Fruit fly (Drosophila melanogaster): ENCODE data around the gene CG14395.
A peak's percentile ranks its signal among the peaks of the same experiment; 100 is the strongest.

CG14395 gene

dm6 chr3R:12694742-12695141 is 32.1 kb downstream of the CG14395 start, which contains the start of the genes CG14391 and NijC:
Gene CG14391 (minus strand): TSS chr3R:12694842.
Gene NijC (plus strand): TSS chr3R:12695129.
- TF ChIP-seq sage (GFP tag; optimal IDR thresholded peaks at IDR 0.05) (no peak), OdsH (GFP tag; optimal IDR thresholded peaks at IDR 0.05) (no peak), Mio (GFP tag; optimal IDR thresholded peaks at IDR 0.05) (no peak), ey (GFP tag; optimal IDR thresholded peaks at IDR 0.05) (no peak), CG32264 (GFP tag; optimal IDR thresholded peaks at IDR 0.05) (no peak), Hr78 (GFP tag; optimal IDR thresholded peaks at IDR 0.05) (no peak), fru (GFP tag; optimal IDR thresholded peaks at IDR 0.05) (no peak), foxo (GFP tag; optimal IDR thresholded peaks at IDR 0.05) (no peak)

- TF ChIP-seq jim (GFP tag; optimal IDR thresholded peaks at IDR 0.05) (no peak), Mio (GFP tag; optimal IDR thresholded peaks at IDR 0.05) (no peak), usp (GFP tag; optimal IDR thresholded peaks at IDR 0.05) (no peak), pan (optimal IDR thresholded peaks at IDR 0.05) (no peak)
These were observed 34.4 kb downstream of the CG14395 start, which contains the start of gene Past1 for dm6 chr3R:12697022-12697421. Gene Past1 (plus strand): TSS chr3R:12697322.

dm6 chr3R:12697571-12698039 is 35.0 kb downstream of the CG14395 start:
- TF ChIP-seq Sp1 (GFP tag; optimal IDR thresholded peaks at IDR 0.05) (peak; percentile 36), Jra (GFP tag; optimal IDR thresholded peaks at IDR 0.05) (peak; percentile 28), psq (GFP tag; optimal IDR thresholded peaks at IDR 0.05) (no peak), lola (GFP tag; optimal IDR thresholded peaks at IDR 0.05) (no peak), Rel (GFP tag; optimal IDR thresholded peaks at IDR 0.05) (no peak), Rel (tag; optimal IDR thresholded peaks at IDR 0.05) (peak; percentile 49), HLH106 (tag; optimal IDR thresholded peaks at IDR 0.05) (peak; percentile 18), h (GFP tag; optimal IDR thresholded peaks at IDR 0.05) (peak; percentile 68), CrebA (GFP tag; optimal IDR thresholded peaks at IDR 0.05; ENCODE audit: borderline replicate concordance) (no peak)

- TF ChIP-seq Dfd (GFP tag; optimal IDR thresholded peaks at IDR 0.05) (no peak), psq (GFP tag; optimal IDR thresholded peaks at IDR 0.05) (no peak), fru (GFP tag; optimal IDR thresholded peaks at IDR 0.05) (no peak), CG9705 (GFP tag; optimal IDR thresholded peaks at IDR 0.05) (no peak), dmrt93B (GFP tag; optimal IDR thresholded peaks at IDR 0.05) (no peak), foxo (GFP tag; optimal IDR thresholded peaks at IDR 0.05) (no peak), OdsH (GFP tag; optimal IDR thresholded peaks at IDR 0.05) (no peak), CrebA (GFP tag; optimal IDR thresholded peaks at IDR 0.05; ENCODE audit: borderline replicate concordance) (no peak), Myc (optimal IDR thresholded peaks at IDR 0.05) (no peak), br (GFP tag; optimal IDR thresholded peaks at IDR 0.05) (no peak), sage (GFP tag; optimal IDR thresholded peaks at IDR 0.05) (no peak), N (GFP tag; optimal IDR thresholded peaks at IDR 0.05) (no peak)
These were observed 35.7 kb downstream of the CG14395 start for dm6 chr3R:12698363-12698762.

dm6 chr3R:12699620-12700378 is 37.2 kb downstream of the CG14395 start:
- TF ChIP-seq psq (GFP tag; optimal IDR thresholded peaks at IDR 0.05) (no peak), fru (GFP tag; optimal IDR thresholded peaks at IDR 0.05) (no peak), Hnf4 (GFP tag; optimal IDR thresholded peaks at IDR 0.05) (no peak), Dif (GFP tag; optimal IDR thresholded peaks at IDR 0.05; ENCODE audit: partially characterized antibody) (no peak), Abd-B (GFP tag; optimal IDR thresholded peaks at IDR 0.05) (no peak), GATAd (GFP tag; optimal IDR thresholded peaks at IDR 0.05) (no peak), N (GFP tag; optimal IDR thresholded peaks at IDR 0.05) (no peak), CrebA (GFP tag; optimal IDR thresholded peaks at IDR 0.05; ENCODE audit: borderline replicate concordance) (no peak), dmrt93B (GFP tag; optimal IDR thresholded peaks at IDR 0.05) (no peak)

dm6 chr3R:12700454-12700853 is 37.8 kb downstream of the CG14395 start:
- no peak for TF ChIP-seq brk (GFP tag; optimal IDR thresholded peaks at IDR 0.05)
- TF ChIP-seq N (GFP tag; optimal IDR thresholded peaks at IDR 0.05), result no peak
- TF ChIP-seq lola (GFP tag; optimal IDR thresholded peaks at IDR 0.05), result no peak

Data from whole organism, wandering third instar larva.